Worm (Caenorhabditis elegans) whole organism, mixed stage, embryonic: ENCODE data around the gene T09B9.1.

Source experiments
- M03D4.4 ChIP-seq: sonication (generic microtip); optimal IDR thresholded peaks from 2 replicates; lab custom pipeline; 2017; ENCODE audit warnings: mild to moderate bottlenecking, missing genetic modification characterization, missing compliant biosample characterization
- bed-3 ChIP-seq: fragments of 200-800 bp; sonication (Bioruptor generic); optimal IDR thresholded peaks from 3 replicates; lab custom pipeline; 2018; ENCODE audit warnings: mild to moderate bottlenecking, missing genetic modification characterization, moderate library complexity, missing compliant biosample characterization
- blmp-1 ChIP-seq: fragments of 150-350 bp; optimal IDR thresholded peaks from 2 replicates; lab custom pipeline; 2014; ENCODE audit warnings: missing biosample characterization, missing genetic modification characterization
- ceh-39 ChIP-seq: fragments of 150-350 bp; optimal IDR thresholded peaks from 2 replicates; lab custom pipeline; 2014; ENCODE audit warnings: missing biosample characterization, missing genetic modification characterization
- ceh-43 ChIP-seq: fragments of 200-800 bp; sonication (Bioruptor generic); optimal IDR thresholded peaks from 2 replicates; lab custom pipeline; 2018; ENCODE audit warnings: mild to moderate bottlenecking, missing genetic modification characterization, moderate library complexity, missing compliant biosample characterization
- ceh-83 ChIP-seq: fragments of 200-800 bp; sonication (Bioruptor generic); optimal IDR thresholded peaks from 2 replicates; lab custom pipeline; 2018; ENCODE audit warnings: mild to moderate bottlenecking, missing genetic modification characterization, missing compliant biosample characterization
- ces-1 ChIP-seq: fragments of 150-350 bp; optimal IDR thresholded peaks from 2 replicates; lab custom pipeline; 2014; ENCODE audit warnings: missing biosample characterization, missing genetic modification reagents, missing genetic modification characterization
- cnd-1 ChIP-seq: fragments of 200-800 bp; sonication (Bioruptor generic); optimal IDR thresholded peaks from 2 replicates; lab custom pipeline; 2018; ENCODE audit warnings: mild to moderate bottlenecking, missing genetic modification characterization, missing compliant biosample characterization
- drap-1 ChIP-seq: fragments of 200-800 bp; sonication (Bioruptor generic); optimal IDR thresholded peaks from 3 replicates; lab custom pipeline; 2018; ENCODE audit warnings: mild to moderate bottlenecking, missing genetic modification characterization, missing compliant biosample characterization
- elt-1 ChIP-seq: sonication (generic microtip); optimal IDR thresholded peaks from 2 replicates; lab custom pipeline; 2017; ENCODE audit warnings: missing genetic modification characterization, mild to moderate bottlenecking, missing compliant biosample characterization, antibody characterized with exemption, moderate library complexity, borderline replicate concordance; ENCODE audit not compliant: insufficient read depth
- elt-3 ChIP-seq: fragments of 150-350 bp; optimal IDR thresholded peaks from 2 replicates; lab custom pipeline; 2014; ENCODE audit warnings: missing biosample characterization, missing genetic modification characterization
- flh-1 ChIP-seq: fragments of 200-800 bp; sonication (Bioruptor generic); optimal IDR thresholded peaks from 2 replicates; lab custom pipeline; 2018; ENCODE audit warnings: mild to moderate bottlenecking, missing genetic modification characterization, moderate library complexity, missing compliant biosample characterization
- ham-2 ChIP-seq: fragments of 200-800 bp; sonication (Bioruptor generic); optimal IDR thresholded peaks from 2 replicates; lab custom pipeline; 2018; ENCODE audit warnings: mild to moderate bottlenecking, missing genetic modification characterization, missing compliant biosample characterization
- hlh-1 ChIP-seq: fragments of 150-350 bp; optimal IDR thresholded peaks from 2 replicates; lab custom pipeline; 2014; ENCODE audit warnings: missing biosample characterization, missing genetic modification reagents, missing genetic modification characterization
- lin-13 ChIP-seq: fragments of 150-350 bp; optimal IDR thresholded peaks from 2 replicates; lab custom pipeline; 2014; ENCODE audit warnings: missing biosample characterization, missing genetic modification characterization
- lin-32 ChIP-seq: fragments of 200-800 bp; sonication (Bioruptor generic); optimal IDR thresholded peaks from 2 replicates; lab custom pipeline; 2018; ENCODE audit warnings: mild to moderate bottlenecking, missing genetic modification characterization, missing compliant biosample characterization
- lsy-2 ChIP-seq: fragments of 150-350 bp; optimal IDR thresholded peaks from 2 replicates; lab custom pipeline; 2014; ENCODE audit warnings: missing biosample characterization, missing genetic modification characterization
- mab-5 ChIP-seq: fragments of 150-350 bp; optimal IDR thresholded peaks from 2 replicates; lab custom pipeline; 2014; ENCODE audit warnings: missing biosample characterization, missing genetic modification characterization
- mep-1 ChIP-seq: fragments of 150-350 bp; optimal IDR thresholded peaks from 2 replicates; lab custom pipeline; 2017; ENCODE audit warnings: missing biosample characterization, missing genetic modification reagents, missing genetic modification characterization, inconsistent platforms
- mls-2 ChIP-seq: sonication (generic microtip); optimal IDR thresholded peaks from 2 replicates; lab custom pipeline; 2016; ENCODE audit warnings: mild to moderate bottlenecking, missing genetic modification characterization, moderate library complexity, missing compliant biosample characterization
- nhr-12 ChIP-seq: fragments of 150-350 bp; optimal IDR thresholded peaks from 2 replicates; lab custom pipeline; 2014; ENCODE audit warnings: missing biosample characterization, missing genetic modification characterization
- nhr-2 ChIP-seq: fragments of 150-350 bp; optimal IDR thresholded peaks from 2 replicates; lab custom pipeline; 2014; ENCODE audit warnings: missing biosample characterization, missing genetic modification characterization
- nhr-237 ChIP-seq: fragments of 150-350 bp; optimal IDR thresholded peaks from 2 replicates; lab custom pipeline; 2014; ENCODE audit warnings: missing biosample characterization, missing genetic modification characterization
- nhr-28 ChIP-seq: fragments of 150-350 bp; optimal IDR thresholded peaks from 2 replicates; lab custom pipeline; 2014; ENCODE audit warnings: missing biosample characterization, missing genetic modification characterization
- nhr-76 ChIP-seq: sonication (generic microtip); optimal IDR thresholded peaks from 2 replicates; lab custom pipeline; 2017; ENCODE audit warnings: missing biosample characterization, missing genetic modification characterization
- pha-4 ChIP-seq: fragments of 150-350 bp; optimal IDR thresholded peaks from 2 replicates; lab custom pipeline; 2018; ENCODE audit warnings: missing biosample characterization, missing genetic modification reagents, missing genetic modification characterization
- sem-2 ChIP-seq: fragments of 200-800 bp; sonication (Bioruptor generic); optimal IDR thresholded peaks from 2 replicates; lab custom pipeline; 2018; ENCODE audit warnings: mild to moderate bottlenecking, missing genetic modification characterization, missing compliant biosample characterization
- snpc-4 ChIP-seq: fragments of 150-350 bp; optimal IDR thresholded peaks from 2 replicates; lab custom pipeline; 2014; ENCODE audit warnings: missing biosample characterization, missing genetic modification characterization
- sptf-1 ChIP-seq: sonication (generic microtip); optimal IDR thresholded peaks from 2 replicates; lab custom pipeline; 2017; ENCODE audit warnings: mild to moderate bottlenecking, missing genetic modification characterization, moderate library complexity, missing compliant biosample characterization
- tbx-8 ChIP-seq: fragments of 200-800 bp; sonication (Bioruptor generic); optimal IDR thresholded peaks from 2 replicates; lab custom pipeline; 2018; ENCODE audit warnings: mild to moderate bottlenecking, missing genetic modification characterization, moderate library complexity, missing compliant biosample characterization
- unc-120 ChIP-seq: sonication (generic microtip); optimal IDR thresholded peaks from 2 replicates; lab custom pipeline; 2017; ENCODE audit warnings: missing genetic modification characterization, missing compliant biosample characterization; ENCODE audit not compliant: poor library complexity, severe bottlenecking
- unc-39 ChIP-seq: fragments of 150-350 bp; optimal IDR thresholded peaks from 2 replicates; lab custom pipeline; 2014; ENCODE audit warnings: missing biosample characterization, missing genetic modification characterization
- unc-62 ChIP-seq: fragments of 150-350 bp; optimal IDR thresholded peaks from 2 replicates; lab custom pipeline; 2014; ENCODE audit warnings: missing biosample characterization, missing genetic modification reagents, missing genetic modification characterization
- zip-8 ChIP-seq: fragments of 150-350 bp; optimal IDR thresholded peaks from 2 replicates; lab custom pipeline; 2014; ENCODE audit warnings: missing biosample characterization, missing genetic modification characterization
- ztf-11 ChIP-seq: fragments of 150-350 bp; optimal IDR thresholded peaks from 2 replicates; lab custom pipeline; 2014; ENCODE audit warnings: missing biosample characterization, missing genetic modification characterization

Gene T09B9.1

ce11 chrX:9737730-9738129, 19.3 kb upstream of the T09B9.1 start, which contains the start of gene F15G9.5:
Gene F15G9.5, minus strand, starts transcription at chrX:9737888.
- TF ChIP-seq mep-1 (tag; lab: Kevin White, UChicago) (peak; percentile 11), zip-8 (tag; lab: Kevin White, UChicago) (no peak), lin-32 (GFP tag; lab: Kevin White, UChicago) (no peak), elt-1 (tag; lab: Kevin White, UChicago) (no peak), unc-39 (tag; lab: Kevin White, UChicago) (no peak), nhr-237 (tag; lab: Kevin White, UChicago) (no peak), nhr-2 (tag; lab: Kevin White, UChicago) (no peak), nhr-76 (tag; lab: Kevin White, UChicago) (no peak), ceh-43 (no peak), elt-3 (tag; lab: Kevin White, UChicago) (no peak), nhr-12 (tag; lab: Kevin White, UChicago) (no peak), drap-1 (GFP tag; lab: Kevin White, UChicago) (no peak), ham-2 (GFP tag; lab: Kevin White, UChicago) (no peak), bed-3 (no peak), pha-4 (tag; lab: Kevin White, UChicago) (no peak), cnd-1 (no peak), tbx-8 (GFP tag; lab: Kevin White, UChicago) (no peak), M03D4.4 (tag; lab: Kevin White, UChicago) (peak; percentile 12), mls-2 (peak; percentile 31), ces-1 (GFP tag; lab: Kevin White, UChicago) (peak; percentile 35), lsy-2 (tag; lab: Kevin White, UChicago) (no peak), hlh-1 (tag; lab: Kevin White, UChicago) (peak; percentile 46), flh-1 (GFP tag; lab: Kevin White, UChicago) (no peak), sptf-1 (tag; lab: Kevin White, UChicago) (peak; percentile 28), snpc-4 (tag; lab: Kevin White, UChicago) (no peak), blmp-1 (tag; lab: Kevin White, UChicago) (no peak), unc-120 (tag; lab: Kevin White, UChicago) (peak; percentile 65), unc-62 (GFP tag; lab: Kevin White, UChicago) (no peak), nhr-28 (tag; lab: Kevin White, UChicago) (no peak), mab-5 (tag; lab: Kevin White, UChicago) (no peak), ceh-83 (GFP tag; lab: Kevin White, UChicago) (no peak), lin-13 (no peak), ceh-39 (tag; lab: Kevin White, UChicago) (no peak), ztf-11 (tag; lab: Kevin White, UChicago) (no peak), sem-2 (GFP tag; lab: Kevin White, UChicago) (no peak)
- TF ChIP-seq, all 35 proteins: peak for 7

DNA sequence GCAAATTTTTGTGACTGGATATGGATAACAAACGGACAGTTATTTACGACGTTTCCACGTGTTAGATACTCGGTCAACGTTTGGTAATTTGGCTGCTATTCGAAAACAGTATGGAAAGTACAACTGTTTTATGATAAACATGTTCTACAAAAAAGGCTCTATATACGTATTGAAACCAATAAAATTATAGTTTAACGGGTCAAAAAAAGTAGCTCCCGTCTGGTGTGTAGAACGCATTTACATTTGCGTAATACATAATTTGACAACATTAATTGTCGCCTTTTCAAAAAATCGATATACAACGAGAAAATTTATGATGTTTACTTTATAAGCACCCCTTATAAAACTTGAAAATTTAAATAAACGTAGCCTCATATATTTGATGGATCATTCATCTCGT, 15.0 kb upstream of the T09B9.1 start:
- no peak for TF ChIP-seq blmp-1 (tag; lab: Kevin White, UChicago)
- TF ChIP-seq elt-3 (tag; lab: Kevin White, UChicago): no peak
- no peak for TF ChIP-seq snpc-4 (tag; lab: Kevin White, UChicago)
- TF ChIP-seq hlh-1 (tag; lab: Kevin White, UChicago): no peak
- no peak for TF ChIP-seq unc-120 (tag; lab: Kevin White, UChicago)
- no peak for TF ChIP-seq sptf-1 (tag; lab: Kevin White, UChicago)
- TF ChIP-seq mep-1 (tag; lab: Kevin White, UChicago): no peak
- TF ChIP-seq unc-62 (GFP tag; lab: Kevin White, UChicago): no peak
- TF ChIP-seq unc-39 (tag; lab: Kevin White, UChicago): no peak
- TF ChIP-seq elt-1 (tag; lab: Kevin White, UChicago): no peak
- TF ChIP-seq mab-5 (tag; lab: Kevin White, UChicago): no peak
- TF ChIP-seq mls-2: no peak
- no peak for TF ChIP-seq lin-32 (GFP tag; lab: Kevin White, UChicago)
- TF ChIP-seq drap-1 (GFP tag; lab: Kevin White, UChicago): no peak
- no peak for TF ChIP-seq nhr-76 (tag; lab: Kevin White, UChicago)
- TF ChIP-seq ham-2 (GFP tag; lab: Kevin White, UChicago): no peak
- TF ChIP-seq flh-1 (GFP tag; lab: Kevin White, UChicago): no peak

DNA sequence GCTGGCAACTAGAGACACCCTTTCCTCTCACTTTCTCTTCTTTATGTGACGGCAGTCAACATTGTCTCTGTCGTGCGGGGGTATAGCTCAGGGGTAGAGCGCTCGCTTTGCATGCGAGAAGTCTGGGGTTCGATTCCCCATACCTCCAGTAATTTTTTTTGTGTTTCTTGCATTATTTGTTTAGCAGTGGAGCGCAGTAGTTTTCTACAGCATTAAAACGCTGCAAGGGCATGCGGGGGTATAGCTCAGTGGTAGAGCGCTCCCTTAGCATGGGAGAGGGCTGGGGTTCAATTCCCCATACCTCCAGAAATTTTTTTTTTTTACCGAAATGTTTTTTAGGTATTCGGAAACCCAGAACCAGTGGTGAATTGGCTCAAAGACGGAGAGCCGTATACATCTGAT, 13.6 kb upstream of the T09B9.1 start:
- TF ChIP-seq blmp-1 (tag; lab: Kevin White, UChicago): peak; percentile 69
- TF ChIP-seq nhr-237 (tag; lab: Kevin White, UChicago): peak; percentile 77
- peak; percentile 93 for TF ChIP-seq mep-1 (tag; lab: Kevin White, UChicago)
- TF ChIP-seq tbx-8 (GFP tag; lab: Kevin White, UChicago): peak; percentile 96
- TF ChIP-seq lin-32 (GFP tag; lab: Kevin White, UChicago): peak; percentile 92
- TF ChIP-seq lin-13: peak; percentile 40
- peak; percentile 98 for TF ChIP-seq mls-2
- peak; percentile 95 for TF ChIP-seq sem-2 (GFP tag; lab: Kevin White, UChicago)
- TF ChIP-seq sptf-1 (tag; lab: Kevin White, UChicago): peak; percentile 98
- TF ChIP-seq flh-1 (GFP tag; lab: Kevin White, UChicago): peak; percentile 94
- peak; percentile 31 for TF ChIP-seq nhr-12 (tag; lab: Kevin White, UChicago)
- TF ChIP-seq hlh-1 (tag; lab: Kevin White, UChicago): peak; percentile 43
- TF ChIP-seq pha-4 (tag; lab: Kevin White, UChicago): peak; percentile 61
- peak; percentile 95 for TF ChIP-seq ceh-43
- peak; percentile 54 for TF ChIP-seq elt-3 (tag; lab: Kevin White, UChicago)
- peak; percentile 63 for TF ChIP-seq unc-62 (GFP tag; lab: Kevin White, UChicago)
- peak; percentile 94 for TF ChIP-seq bed-3
- TF ChIP-seq drap-1 (GFP tag; lab: Kevin White, UChicago): peak; percentile 97
- TF ChIP-seq cnd-1: peak; percentile 95
- TF ChIP-seq M03D4.4 (tag; lab: Kevin White, UChicago): peak; percentile 96
- peak; percentile 95 for TF ChIP-seq unc-120 (tag; lab: Kevin White, UChicago)
- peak; percentile 96 for TF ChIP-seq ham-2 (GFP tag; lab: Kevin White, UChicago)
- TF ChIP-seq ceh-83 (GFP tag; lab: Kevin White, UChicago): peak; percentile 99
- TF ChIP-seq ztf-11 (tag; lab: Kevin White, UChicago): peak; percentile 56
- peak; percentile 84 for TF ChIP-seq nhr-28 (tag; lab: Kevin White, UChicago)
- TF ChIP-seq, all 35 proteins: peak for 25; not testable (repeated sequence) for 10
